Fruit fly (Drosophila melanogaster) whole organism, prepupa: ENCODE results near the gene GramD1B.
A peak's percentile ranks its signal among the peaks of the same experiment; 100 is the strongest.

Source experiments
- Blimp-1 ChIP-seq: fragments of 200-800 bp; sonication (Bioruptor generic); optimal IDR thresholded peaks from 3 replicates; lab custom pipeline; 2017; ENCODE audit warnings: missing biosample characterization, missing genetic modification characterization, mild to moderate bottlenecking, moderate library complexity, missing genetic modification reagents
- CG10631 ChIP-seq: fragments of 200-800 bp; sonication (Bioruptor generic); optimal IDR thresholded peaks from 2 replicates; lab custom pipeline; 2016; ENCODE audit warnings: missing biosample characterization, missing genetic modification characterization
- CG10669 ChIP-seq: fragments of 200-800 bp; sonication (Bioruptor generic); optimal IDR thresholded peaks from 3 replicates; lab custom pipeline; 2018; ENCODE audit warnings: missing biosample characterization, mild to moderate bottlenecking, missing genetic modification characterization, moderate library complexity
- CG11294 ChIP-seq: fragments of 200-800 bp; sonication (Bioruptor generic); IDR thresholded peaks from 2 replicates; pipeline ENCODE4 v1.3.6; 2022; ENCODE audit warnings: missing biosample characterization, missing genetic modification characterization
- CG11902 ChIP-seq: fragments of 200-800 bp; sonication (Bioruptor generic); optimal IDR thresholded peaks from 3 replicates; lab custom pipeline; 2016; ENCODE audit warnings: missing biosample characterization, missing genetic modification characterization
- CG1621 ChIP-seq: fragments of 200-800 bp; sonication (Bioruptor generic); optimal IDR thresholded peaks from 3 replicates; lab custom pipeline; 2018; ENCODE audit warnings: missing biosample characterization, mild to moderate bottlenecking, missing genetic modification characterization
- CG16779 ChIP-seq: fragments of 200-800 bp; sonication (Bioruptor generic); optimal IDR thresholded peaks from 3 replicates; lab custom pipeline; 2017; ENCODE audit warnings: missing biosample characterization, mild to moderate bottlenecking, missing genetic modification characterization
- CG31627 ChIP-seq: fragments of 200-800 bp; sonication (Bioruptor generic); optimal IDR thresholded peaks from 3 replicates; lab custom pipeline; 2016; ENCODE audit warnings: missing biosample characterization, missing genetic modification characterization
- CG34406 ChIP-seq: fragments of 200-800 bp; sonication (Bioruptor generic); optimal IDR thresholded peaks from 3 replicates; lab custom pipeline; 2016; ENCODE audit warnings: missing biosample characterization, missing genetic modification characterization
- CG3919 ChIP-seq: fragments of 200-800 bp; sonication (Bioruptor generic); optimal IDR thresholded peaks from 3 replicates; lab custom pipeline; 2016; ENCODE audit warnings: missing biosample characterization, missing genetic modification characterization
- CG6163 ChIP-seq: fragments of 200-800 bp; sonication (Bioruptor generic); IDR thresholded peaks from 3 replicates; pipeline ENCODE4 v1.3.6; 2022; ENCODE audit warnings: missing biosample characterization, missing genetic modification characterization
- CG6276 ChIP-seq: fragments of 200-800 bp; sonication (Bioruptor generic); optimal IDR thresholded peaks from 2 replicates; lab custom pipeline; 2017; ENCODE audit warnings: missing biosample characterization, mild to moderate bottlenecking, missing genetic modification characterization
- CG6792 ChIP-seq: fragments of 200-800 bp; sonication (Bioruptor generic); optimal IDR thresholded peaks from 3 replicates; lab custom pipeline; 2016; ENCODE audit warnings: missing biosample characterization, missing genetic modification characterization
- CG6808 ChIP-seq: fragments of 200-800 bp; sonication (Bioruptor generic); optimal IDR thresholded peaks from 3 replicates; lab custom pipeline; 2017; ENCODE audit warnings: missing biosample characterization, missing genetic modification characterization, mild to moderate bottlenecking, moderate library complexity, missing genetic modification reagents
- CG7368 ChIP-seq: fragments of 200-800 bp; sonication (Bioruptor generic); optimal IDR thresholded peaks from 3 replicates; lab custom pipeline; 2016; ENCODE audit warnings: missing biosample characterization, missing genetic modification characterization
- CG8119 ChIP-seq: fragments of 200-800 bp; sonication (Bioruptor generic); IDR thresholded peaks from 3 replicates; pipeline ENCODE4 v1.3.6; 2022; ENCODE audit warnings: missing biosample characterization, missing genetic modification characterization
- CG8632 ChIP-seq: fragments of 200-800 bp; sonication (Bioruptor generic); optimal IDR thresholded peaks from 3 replicates; lab custom pipeline; 2016; ENCODE audit warnings: missing biosample characterization, missing genetic modification characterization
- CG9139 ChIP-seq: fragments of 200-800 bp; sonication (Bioruptor generic); optimal IDR thresholded peaks from 3 replicates; lab custom pipeline; 2017; ENCODE audit warnings: missing biosample characterization, mild to moderate bottlenecking, missing genetic modification characterization
- Eip75B ChIP-seq: fragments of 200-800 bp; sonication (Bioruptor generic); optimal IDR thresholded peaks from 3 replicates; lab custom pipeline; 2016; ENCODE audit warnings: missing biosample characterization, missing genetic modification characterization
- Eip78C ChIP-seq: fragments of 200-800 bp; sonication (Bioruptor generic); peaks from one replicate; lab custom pipeline; 2016; ENCODE audit warnings: missing biosample characterization, missing genetic modification characterization
- Eip93F ChIP-seq: fragments of 200-800 bp; sonication (Bioruptor generic); optimal IDR thresholded peaks from 2 replicates; lab custom pipeline; 2016; ENCODE audit warnings: missing biosample characterization, mild to moderate bottlenecking, missing genetic modification characterization
- Hr39 ChIP-seq: fragments of 200-800 bp; sonication (Bioruptor generic); optimal IDR thresholded peaks from 2 replicates; lab custom pipeline; 2016; ENCODE audit warnings: missing biosample characterization, missing genetic modification characterization
- Met ChIP-seq: fragments of 200-800 bp; sonication (Bioruptor generic); optimal IDR thresholded peaks from 3 replicates; lab custom pipeline; 2016; ENCODE audit warnings: missing biosample characterization, missing genetic modification characterization
- Sox102F ChIP-seq: fragments of 200-800 bp; sonication (Bioruptor generic); optimal IDR thresholded peaks from 2 replicates; lab custom pipeline; 2016; ENCODE audit warnings: missing biosample characterization, mild to moderate bottlenecking, missing genetic modification characterization
- Sox14 ChIP-seq: fragments of 200-800 bp; sonication (Bioruptor generic); optimal IDR thresholded peaks from 3 replicates; lab custom pipeline; 2016; ENCODE audit warnings: missing biosample characterization, missing genetic modification characterization
- acj6 ChIP-seq: fragments of 200-800 bp; sonication (Bioruptor generic); optimal IDR thresholded peaks from 3 replicates; lab custom pipeline; 2016; ENCODE audit warnings: missing biosample characterization, missing genetic modification characterization
- cyc ChIP-seq: fragments of 200-800 bp; sonication (Bioruptor generic); optimal IDR thresholded peaks from 3 replicates; lab custom pipeline; 2016; ENCODE audit warnings: missing biosample characterization, missing genetic modification characterization
- dsx ChIP-seq: fragments of 200-800 bp; optimal IDR thresholded peaks from 3 replicates; lab custom pipeline; 2019; ENCODE audit warnings: missing biosample characterization, mild to moderate bottlenecking, missing genetic modification characterization, moderate library complexity; ENCODE audit not compliant: poor library complexity, severe bottlenecking
- esn ChIP-seq: fragments of 200-800 bp; sonication (Bioruptor generic); optimal IDR thresholded peaks from 2 replicates; lab custom pipeline; 2016; ENCODE audit warnings: missing biosample characterization, mild to moderate bottlenecking, missing genetic modification characterization, moderate library complexity
- fd59A ChIP-seq: fragments of 200-800 bp; sonication (Bioruptor generic); optimal IDR thresholded peaks from 2 replicates; lab custom pipeline; 2017; ENCODE audit warnings: missing biosample characterization, mild to moderate bottlenecking, missing genetic modification characterization, missing genetic modification reagents
- fkh ChIP-seq: fragments of 200-800 bp; sonication (Bioruptor generic); optimal IDR thresholded peaks from 3 replicates; lab custom pipeline; 2017; ENCODE audit warnings: missing biosample characterization, mild to moderate bottlenecking, missing genetic modification characterization, moderate library complexity
- lz ChIP-seq: fragments of 200-800 bp; sonication (Bioruptor generic); optimal IDR thresholded peaks from 3 replicates; lab custom pipeline; 2016; ENCODE audit warnings: missing biosample characterization, missing genetic modification characterization
- net ChIP-seq: fragments of 200-800 bp; sonication (Bioruptor generic); optimal IDR thresholded peaks from 3 replicates; lab custom pipeline; 2016; ENCODE audit warnings: missing biosample characterization, missing genetic modification characterization
- pdm3 ChIP-seq: fragments of 200-800 bp; sonication (Bioruptor generic); optimal IDR thresholded peaks from 3 replicates; lab custom pipeline; 2016; ENCODE audit warnings: missing biosample characterization, missing genetic modification characterization
- salr ChIP-seq, 2 experiments: fragments of 200-800 bp; sonication (Bioruptor generic); optimal IDR thresholded peaks; 3 replicates each; lab custom pipeline; 2016 to 2018; ENCODE audit warnings: missing biosample characterization in 2 of 2, missing genetic modification characterization in 2 of 2, mild to moderate bottlenecking in 1 of 2
- spab ChIP-seq: fragments of 200-800 bp; sonication (Bioruptor generic); optimal IDR thresholded peaks from 2 replicates; lab custom pipeline; 2017; ENCODE audit warnings: missing biosample characterization, mild to moderate bottlenecking, missing genetic modification characterization, missing genetic modification reagents
- ss ChIP-seq, 2 experiments: fragments of 200-800 bp; sonication (Bioruptor generic); optimal IDR thresholded peaks; 2 replicates in 1 of 2; 3 replicates in 1 of 2; lab custom pipeline; 2017 to 2018; ENCODE audit warnings: mild to moderate bottlenecking in 2 of 2, missing biosample characterization in 2 of 2, missing genetic modification characterization in 2 of 2, moderate library complexity in 1 of 2
- svp ChIP-seq: fragments of 200-800 bp; sonication (Bioruptor generic); peaks from one replicate; lab custom pipeline; 2016; ENCODE audit warnings: missing biosample characterization, missing genetic modification characterization
- topi ChIP-seq: fragments of 200-800 bp; sonication (Bioruptor generic); optimal IDR thresholded peaks from 3 replicates; lab custom pipeline; 2016; ENCODE audit warnings: missing biosample characterization, missing genetic modification characterization
- vri ChIP-seq: fragments of 200-800 bp; sonication (Bioruptor generic); optimal IDR thresholded peaks from 3 replicates; lab custom pipeline; 2016; ENCODE audit warnings: missing biosample characterization, mild to moderate bottlenecking, missing genetic modification characterization

Gene GramD1B

DNA sequence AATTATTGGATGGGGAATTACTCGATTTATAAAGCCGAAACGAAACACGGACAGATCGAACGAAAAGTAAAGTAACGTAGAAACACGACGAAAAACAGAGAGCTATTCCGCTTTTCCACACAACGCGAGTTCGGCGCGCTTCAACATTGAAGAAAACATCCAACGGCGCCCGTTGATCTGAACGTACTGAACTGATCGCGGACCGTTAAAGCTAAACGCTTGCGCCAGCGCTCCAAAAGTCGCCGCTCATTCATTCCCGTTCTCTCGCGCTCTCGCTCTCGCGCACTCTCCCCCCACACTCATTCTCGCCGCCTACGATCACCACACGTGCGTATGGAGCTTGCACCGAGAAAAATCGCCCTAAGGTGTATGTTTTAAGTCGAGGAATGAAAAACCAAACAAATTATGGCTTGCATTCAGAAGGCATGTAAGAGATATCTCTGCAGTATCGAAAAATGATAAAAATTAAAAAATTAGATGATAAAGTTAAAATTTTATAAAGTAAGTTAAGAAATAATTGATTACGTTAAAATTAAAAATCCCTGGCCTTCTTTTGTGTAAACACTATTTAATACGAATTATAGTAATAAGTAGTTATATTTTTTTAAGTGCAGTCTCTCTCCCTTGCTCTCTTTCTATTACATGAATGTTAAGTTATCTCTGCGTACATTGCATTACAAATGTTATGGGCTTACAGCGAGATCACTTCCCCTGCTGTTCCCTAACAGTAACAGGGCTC is 18.4 kb downstream of the GramD1B start, which contains the start of gene E23 (continued):
- TF ChIP-seq Blimp-1 (GFP tag; lab: Kevin White, UChicago) (peak; percentile 90), CG8632 (GFP tag; lab: Kevin White, UChicago) (peak; percentile 99), Met (peak; percentile 98), salr (GFP tag; optimal IDR thresholded peaks at IDR 0.05; lab: Kevin White, UChicago) (peak; percentile 93 to 99), esn (GFP tag; lab: Kevin White, UChicago) (peak; percentile 99), spab (GFP tag; lab: Kevin White, UChicago) (peak; percentile 97), CG11902 (peak; percentile 92), fkh (GFP tag; lab: Kevin White, UChicago) (peak; percentile 98), dsx (GFP tag; lab: Kevin White, UChicago) (peak; percentile 97), Sox14 (GFP tag; lab: Kevin White, UChicago) (peak; percentile 98), Eip93F (GFP tag; lab: Kevin White, UChicago) (peak; percentile 97), CG1621 (tag; lab: Kevin White, UChicago) (peak; percentile 94), vri (GFP tag; lab: Kevin White, UChicago) (peak; percentile 93), CG7368 (peak; percentile 97), Hr39 (peak; percentile 95), CG16779 (tag; lab: Kevin White, UChicago) (peak; percentile 97)
- TF ChIP-seq, all 60 proteins: peak for 59

DNA sequence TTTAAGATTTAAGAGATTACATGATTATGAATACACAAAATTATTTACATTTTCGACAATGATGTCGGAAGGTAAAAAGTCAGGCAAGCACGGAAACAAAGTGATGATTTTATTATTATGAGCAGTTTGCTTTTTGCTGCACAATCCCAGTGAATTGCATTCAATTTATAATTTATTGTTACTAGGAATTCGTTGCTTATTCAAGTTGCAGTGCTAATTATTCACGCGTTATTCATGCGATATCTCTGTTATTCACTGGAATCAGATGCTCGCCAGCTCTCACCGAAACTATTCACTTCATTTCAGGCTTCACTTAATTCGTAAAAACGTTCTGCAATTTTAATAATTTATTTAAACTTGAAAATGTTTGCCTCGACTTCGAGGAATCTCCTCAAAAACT is 19.4 kb downstream of the GramD1B start:
- TF ChIP-seq svp (GFP tag; lab: Kevin White, UChicago) (peak; percentile 54), CG6276 (GFP tag; lab: Kevin White, UChicago) (no peak)

DNA sequence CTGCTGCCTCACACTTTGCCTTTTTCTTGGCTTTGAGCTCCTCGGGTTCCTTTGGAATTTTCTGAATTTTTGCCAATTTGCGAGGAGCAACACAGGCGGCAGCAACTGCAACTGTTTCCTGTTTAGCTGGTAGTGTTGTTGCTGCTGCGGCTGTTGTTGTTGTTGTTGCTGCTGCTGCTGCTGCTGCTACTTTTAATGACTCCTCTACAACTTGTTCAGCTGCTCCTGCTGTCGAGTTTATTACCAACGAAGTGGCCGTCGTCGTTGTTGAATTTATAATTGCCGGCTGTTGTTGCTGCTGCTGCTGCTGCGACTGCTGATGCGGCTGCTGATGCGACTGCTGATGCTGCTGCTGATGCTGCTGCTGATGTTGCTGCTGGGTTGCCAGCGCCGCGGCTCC is 20.2 kb downstream of the GramD1B start:
- peak; percentile 80 for TF ChIP-seq dsx (GFP tag; lab: Kevin White, UChicago)
- TF ChIP-seq Eip78C = peak; percentile 61
- TF ChIP-seq CG6276 (GFP tag; lab: Kevin White, UChicago) = no peak

DNA sequence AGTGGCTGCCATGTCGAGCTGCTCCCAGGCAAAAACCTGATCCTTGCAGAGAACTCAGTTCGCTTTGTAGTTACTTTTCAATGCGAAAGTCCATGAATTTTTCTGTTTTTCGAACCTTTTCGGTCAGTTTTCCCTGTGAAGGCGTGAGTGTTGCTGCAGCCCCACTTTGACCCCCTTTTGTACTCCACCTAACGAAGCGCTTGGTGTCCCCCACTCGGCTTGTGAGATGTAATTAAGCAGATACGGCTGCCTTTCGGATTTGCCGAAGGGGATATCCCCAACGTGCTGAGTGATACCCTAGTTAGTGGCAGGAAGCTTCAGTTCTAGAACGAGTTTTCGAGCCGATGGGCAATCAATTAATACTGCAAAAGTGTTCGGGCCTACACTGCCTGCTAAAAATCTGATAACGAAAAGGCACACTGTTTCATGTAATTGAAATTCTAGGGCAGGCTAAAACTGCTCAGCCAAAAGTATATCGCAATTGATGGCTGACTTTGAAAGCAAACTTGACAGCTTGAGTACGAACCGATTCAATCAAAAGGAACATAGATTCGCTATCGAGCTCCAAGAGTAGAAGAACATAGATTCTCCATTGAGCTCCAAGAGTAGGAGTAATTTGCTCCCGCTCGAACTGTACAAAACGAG is 21.5 kb downstream of the GramD1B start:
- TF ChIP-seq CG8119 (GFP tag; lab: Robert Waterston, UW) (0 out of 3 replicates have a peak, but pooled peaks have one; percentile 33), fd59A (peak; percentile 63), CG3919 (GFP tag; lab: Kevin White, UChicago) (peak; percentile 52), Met (peak; percentile 30), lz (GFP tag; lab: Kevin White, UChicago) (peak; percentile 7), CG8632 (GFP tag; lab: Kevin White, UChicago) (no peak), CG31627 (peak; percentile 12), ss (GFP tag; optimal IDR thresholded peaks at IDR 0.05; lab: Kevin White, UChicago) (peak; percentile 72 to 77), CG34406 (GFP tag; lab: Kevin White, UChicago) (peak; percentile 5), CG6163 (GFP tag; lab: Robert Waterston, UW) (peak; percentile 45; the same call in 2 of the 3 replicates), pdm3 (GFP tag; lab: Kevin White, UChicago) (peak; percentile 36), CG6276 (GFP tag; lab: Kevin White, UChicago) (no peak), Eip75B (GFP tag; lab: Kevin White, UChicago) (peak; percentile 25), topi (GFP tag; lab: Kevin White, UChicago) (peak; percentile 36), CG10669 (peak; percentile 62), spab (GFP tag; lab: Kevin White, UChicago) (peak; percentile 52), CG9139 (GFP tag; lab: Kevin White, UChicago) (peak; percentile 4), CG6792 (GFP tag; lab: Kevin White, UChicago) (peak; percentile 36), Sox102F (GFP tag; lab: Kevin White, UChicago) (peak; percentile 29), esn (GFP tag; lab: Kevin White, UChicago) (peak; percentile 19), Sox14 (GFP tag; lab: Kevin White, UChicago) (peak; percentile 27), CG7368 (no peak), vri (GFP tag; lab: Kevin White, UChicago) (no peak), Hr39 (peak; percentile 25), net (GFP tag; lab: Kevin White, UChicago) (peak; percentile 26), CG6808 (GFP tag; lab: Kevin White, UChicago) (peak; percentile 66), fkh (GFP tag; lab: Kevin White, UChicago) (no peak), CG11294 (no peak), acj6 (peak; percentile 27), Eip78C (peak; percentile 91), CG10631 (GFP tag; lab: Kevin White, UChicago) (peak; percentile 39), cyc (GFP tag; lab: Kevin White, UChicago) (peak; percentile 11)
